Worm (Caenorhabditis elegans) whole organism, mixed stage, embryonic: ENCODE measurements around the gene cyn-17.

ENCODE experiments used
- blmp-1 ChIP-seq: fragments of 150-350 bp; optimal IDR thresholded peaks from 2 replicates; lab custom pipeline; 2014; ENCODE audit warnings: missing biosample characterization, missing genetic modification characterization
- cnd-1 ChIP-seq: fragments of 200-800 bp; sonication (Bioruptor generic); optimal IDR thresholded peaks from 2 replicates; lab custom pipeline; 2018; ENCODE audit warnings: mild to moderate bottlenecking, missing genetic modification characterization, missing compliant biosample characterization
- snpc-4 ChIP-seq: fragments of 150-350 bp; optimal IDR thresholded peaks from 2 replicates; lab custom pipeline; 2014; ENCODE audit warnings: missing biosample characterization, missing genetic modification characterization
- ztf-11 ChIP-seq: fragments of 150-350 bp; optimal IDR thresholded peaks from 2 replicates; lab custom pipeline; 2014; ENCODE audit warnings: missing biosample characterization, missing genetic modification characterization

- TF ChIP-seq blmp-1 (no peak), snpc-4 (tag; lab: Kevin White, UChicago) (no peak), cnd-1 (tag; lab: Kevin White, UChicago) (no peak), ztf-11 (tag; lab: Kevin White, UChicago) (no peak)
Measured at ce11 chrV:5821451-5822143, 22.1 kb downstream of the cyn-17 start.
